Fruit fly (Drosophila melanogaster) whole organism, embryonic: ENCODE measurements around the gene Nrd1.

Experiments
- Atf-2 ChIP-seq: fragments of 200-800 bp; sonication (Bioruptor generic); optimal IDR thresholded peaks from 2 replicates; lab custom pipeline; 2016; ENCODE audit warnings: missing biosample characterization, missing genetic modification characterization
- Bgb ChIP-seq: fragments of 200-800 bp; sonication (Bioruptor generic); IDR thresholded peaks from 2 replicates; pipeline ENCODE4 v1.3.6; 2022; ENCODE audit warnings: missing biosample characterization, missing genetic modification characterization; ENCODE audit not compliant: partially characterized antibody
- CG10321 ChIP-seq: fragments of 200-800 bp; sonication (Bioruptor generic); IDR thresholded peaks from 2 replicates; pipeline ENCODE4 v1.3.6; 2022; ENCODE audit warnings: missing biosample characterization, missing genetic modification characterization
- CG12155 ChIP-seq: fragments of 200-800 bp; sonication (Bioruptor generic); optimal IDR thresholded peaks from 3 replicates; lab custom pipeline; 2016; ENCODE audit warnings: missing biosample characterization, missing genetic modification characterization
- CG14860 ChIP-seq: fragments of 200-800 bp; sonication (Bioruptor generic); IDR thresholded peaks from 3 replicates; pipeline ENCODE4 v1.3.6; 2022; ENCODE audit warnings: missing biosample characterization, missing genetic modification characterization; ENCODE audit not compliant: partially characterized antibody
- CG15514 ChIP-seq: fragments of 200-800 bp; sonication (Bioruptor generic); optimal IDR thresholded peaks from 3 replicates; lab custom pipeline; 2017; ENCODE audit warnings: missing biosample characterization, missing genetic modification characterization, mild to moderate bottlenecking, moderate library complexity, missing genetic modification reagents
- CG15601 ChIP-seq: fragments of 200-800 bp; sonication (Bioruptor generic); optimal IDR thresholded peaks from 3 replicates; lab custom pipeline; 2019; ENCODE audit warnings: missing biosample characterization, mild to moderate bottlenecking, missing genetic modification characterization, moderate library complexity
- CG15696 ChIP-seq: fragments of 200-800 bp; sonication (Bioruptor generic); optimal IDR thresholded peaks from 2 replicates; lab custom pipeline; 2019; ENCODE audit warnings: missing biosample characterization, mild to moderate bottlenecking, missing genetic modification characterization, moderate library complexity
- CG16779 ChIP-seq: fragments of 200-800 bp; sonication (Bioruptor generic); IDR thresholded peaks from 2 replicates; pipeline ENCODE4 v1.3.6; 2022; ENCODE audit warnings: missing biosample characterization, missing genetic modification characterization
- CG1792 ChIP-seq: fragments of 200-800 bp; sonication (Bioruptor generic); optimal IDR thresholded peaks from 2 replicates; lab custom pipeline; 2016; ENCODE audit warnings: missing biosample characterization, missing genetic modification characterization
- CG1832 ChIP-seq: fragments of 200-800 bp; sonication (Bioruptor generic); optimal IDR thresholded peaks from 2 replicates; lab custom pipeline; 2017; ENCODE audit warnings: missing biosample characterization, mild to moderate bottlenecking, missing genetic modification characterization, inconsistent platforms
- CG18476 ChIP-seq: fragments of 200-800 bp; sonication (Bioruptor generic); optimal IDR thresholded peaks from 2 replicates; lab custom pipeline; 2016; ENCODE audit warnings: missing biosample characterization, mild to moderate bottlenecking, missing genetic modification characterization
- CG2889 ChIP-seq: fragments of 200-800 bp; sonication (Bioruptor generic); IDR thresholded peaks from 3 replicates; pipeline ENCODE4 v1.3.6; 2022; ENCODE audit warnings: missing biosample characterization, missing genetic modification characterization
- CG30020 ChIP-seq: fragments of 200-800 bp; optimal IDR thresholded peaks from 2 replicates; lab custom pipeline; 2019; ENCODE audit warnings: missing biosample characterization, mild to moderate bottlenecking, missing genetic modification characterization, moderate library complexity
- CG30403 ChIP-seq: fragments of 200-800 bp; sonication (Bioruptor generic); optimal IDR thresholded peaks from 3 replicates; lab custom pipeline; 2016; ENCODE audit warnings: missing biosample characterization, missing genetic modification characterization
- CG3163 ChIP-seq: fragments of 200-800 bp; sonication (Bioruptor generic); optimal IDR thresholded peaks from 3 replicates; lab custom pipeline; 2016; ENCODE audit warnings: missing biosample characterization, missing genetic modification characterization
- CG32772 ChIP-seq: fragments of 200-800 bp; sonication (Bioruptor generic); IDR thresholded peaks from 2 replicates; pipeline ENCODE4 v1.3.6; 2022; ENCODE audit warnings: missing biosample characterization, missing genetic modification characterization
- CG4282 ChIP-seq: fragments of 200-800 bp; sonication (Bioruptor generic); optimal IDR thresholded peaks from 2 replicates; lab custom pipeline; 2016; ENCODE audit warnings: missing biosample characterization, missing genetic modification characterization
- CG4707 ChIP-seq: fragments of 200-800 bp; sonication (Bioruptor generic); optimal IDR thresholded peaks from 2 replicates; lab custom pipeline; 2018; ENCODE audit warnings: missing biosample characterization, mild to moderate bottlenecking, missing genetic modification characterization, moderate library complexity
- CG9215 ChIP-seq: fragments of 200-800 bp; sonication (Bioruptor generic); IDR thresholded peaks from 2 replicates; pipeline ENCODE4 v1.3.6; 2022; ENCODE audit warnings: missing biosample characterization, missing genetic modification characterization
- CG9797 ChIP-seq: fragments of 200-800 bp; sonication (Bioruptor generic); optimal IDR thresholded peaks from 3 replicates; lab custom pipeline; 2018; ENCODE audit warnings: missing biosample characterization, mild to moderate bottlenecking, missing genetic modification characterization
- CG9817 ChIP-seq: fragments of 200-800 bp; sonication (Bioruptor generic); optimal IDR thresholded peaks from 2 replicates; lab custom pipeline; 2018; ENCODE audit warnings: missing biosample characterization, mild to moderate bottlenecking, missing genetic modification characterization, moderate library complexity
- CG9876 ChIP-seq: fragments of 200-800 bp; sonication (Bioruptor generic); optimal IDR thresholded peaks from 2 replicates; lab custom pipeline; 2016; ENCODE audit warnings: missing biosample characterization, missing genetic modification characterization
- Doc2 ChIP-seq: fragments of 200-800 bp; sonication (Bioruptor generic); IDR thresholded peaks from 2 replicates; pipeline ENCODE4 v1.3.6; 2022; ENCODE audit warnings: missing biosample characterization, missing genetic modification characterization
- GATAe ChIP-seq: fragments of 200-800 bp; sonication (Bioruptor generic); conservative IDR thresholded peaks from 2 replicates; pipeline ENCODE4 v1.3.6; 2022; ENCODE audit warnings: missing biosample characterization, missing genetic modification characterization
- Hr51 ChIP-seq, 2 experiments: fragments of 200-800 bp; sonication (Bioruptor generic); optimal IDR thresholded peaks; 2 replicates in 1 of 2; 3 replicates in 1 of 2; lab custom pipeline; 2016 to 2018; ENCODE audit warnings: missing biosample characterization in 2 of 2, missing genetic modification characterization in 2 of 2, mild to moderate bottlenecking in 1 of 2, moderate library complexity in 1 of 2
- Lpt ChIP-seq: fragments of >200 bp; optimal IDR thresholded peaks from 2 replicates; lab custom pipeline; 2018; ENCODE audit warnings: missing biosample characterization, missing genetic modification characterization
- Mes4 ChIP-seq: fragments of 200-800 bp; sonication (Bioruptor generic); optimal IDR thresholded peaks from 2 replicates; lab custom pipeline; 2016; ENCODE audit warnings: missing biosample characterization, missing genetic modification characterization
- NFAT ChIP-seq: fragments of 200-800 bp; sonication (Bioruptor generic); IDR thresholded peaks from 2 replicates; pipeline ENCODE4 v1.3.6; 2022; ENCODE audit warnings: missing biosample characterization, missing genetic modification characterization
- Neu2 ChIP-seq: fragments of 200-800 bp; sonication (Bioruptor generic); optimal IDR thresholded peaks from 3 replicates; lab custom pipeline; 2016; ENCODE audit warnings: missing biosample characterization, missing genetic modification characterization, borderline replicate concordance
- Spps ChIP-seq: fragments of 200-800 bp; sonication (Bioruptor generic); optimal IDR thresholded peaks from 2 replicates; lab custom pipeline; 2018; ENCODE audit warnings: missing biosample characterization, mild to moderate bottlenecking, missing genetic modification characterization
- Vsx1 ChIP-seq: fragments of 200-800 bp; sonication (Bioruptor generic); optimal IDR thresholded peaks from 2 replicates; lab custom pipeline; 2017; ENCODE audit warnings: missing biosample characterization, mild to moderate bottlenecking, missing genetic modification characterization, missing genetic modification reagents
- bab2 ChIP-seq: fragments of 200-800 bp; sonication (Bioruptor generic); optimal IDR thresholded peaks from 2 replicates; lab custom pipeline; 2016; ENCODE audit warnings: missing biosample characterization, missing genetic modification characterization
- bbx ChIP-seq: fragments of 200-800 bp; sonication (Bioruptor generic); IDR thresholded peaks from 2 replicates; pipeline ENCODE4 v1.3.6; 2022; ENCODE audit warnings: missing biosample characterization, missing genetic modification characterization; ENCODE audit not compliant: partially characterized antibody
- bsh ChIP-seq, 2 experiments: fragments of 200-800 bp; sonication (Bioruptor generic); optimal IDR thresholded peaks; 2 replicates each; lab custom pipeline; 2017 to 2018; ENCODE audit warnings: mild to moderate bottlenecking in 2 of 2, missing biosample characterization in 2 of 2, missing genetic modification characterization in 2 of 2, moderate library complexity in 1 of 2
- btn ChIP-seq: fragments of 200-800 bp; sonication (Bioruptor generic); optimal IDR thresholded peaks from 2 replicates; lab custom pipeline; 2016; ENCODE audit warnings: missing biosample characterization, missing genetic modification characterization
- crc ChIP-seq: fragments of 200-800 bp; sonication (Bioruptor generic); optimal IDR thresholded peaks from 2 replicates; lab custom pipeline; 2016; ENCODE audit warnings: missing biosample characterization, missing genetic modification characterization
- da ChIP-seq: fragments of 200-800 bp; sonication (Bioruptor generic); optimal IDR thresholded peaks from 2 replicates; lab custom pipeline; 2016; ENCODE audit warnings: missing biosample characterization, missing genetic modification characterization
- fru ChIP-seq: fragments of >200 bp; optimal IDR thresholded peaks from 2 replicates; lab custom pipeline; 2017
- gem ChIP-seq: fragments of 200-800 bp; sonication (Bioruptor generic); optimal IDR thresholded peaks from 2 replicates; lab custom pipeline; 2019; ENCODE audit warnings: missing biosample characterization, mild to moderate bottlenecking, missing genetic modification characterization, moderate library complexity
- gsb-n ChIP-seq: fragments of 200-800 bp; sonication (Bioruptor generic); optimal IDR thresholded peaks from 3 replicates; lab custom pipeline; 2018; ENCODE audit warnings: missing biosample characterization, mild to moderate bottlenecking, missing genetic modification characterization
- hb ChIP-seq: fragments of 200-800 bp; sonication (Bioruptor generic); IDR thresholded peaks from 3 replicates; pipeline ENCODE4 v1.3.6; 2022; ENCODE audit warnings: missing biosample characterization, missing genetic modification characterization; ENCODE audit not compliant: partially characterized antibody
- jigr1 ChIP-seq: fragments of 200-800 bp; sonication (Bioruptor generic); IDR thresholded peaks from 3 replicates; pipeline ENCODE4 v1.3.6; 2022; ENCODE audit warnings: missing biosample characterization, missing genetic modification characterization
- lilli ChIP-seq: fragments of 200-800 bp; sonication (Bioruptor generic); optimal IDR thresholded peaks from 3 replicates; lab custom pipeline; 2016; ENCODE audit warnings: missing biosample characterization, missing genetic modification characterization
- odd ChIP-seq: fragments of 200-800 bp; sonication (Bioruptor generic); optimal IDR thresholded peaks from 2 replicates; lab custom pipeline; 2017; ENCODE audit warnings: missing biosample characterization, mild to moderate bottlenecking, missing genetic modification characterization
- rib ChIP-seq: fragments of 200-800 bp; sonication (Bioruptor generic); IDR thresholded peaks from 2 replicates; pipeline ENCODE4 v1.3.6; 2022; ENCODE audit warnings: missing biosample characterization, missing genetic modification characterization
- run ChIP-seq: fragments of 200-800 bp; sonication (Bioruptor generic); optimal IDR thresholded peaks from 3 replicates; lab custom pipeline; 2018; ENCODE audit warnings: missing biosample characterization, mild to moderate bottlenecking, missing genetic modification characterization
- sd ChIP-seq: fragments of 200-800 bp; sonication (Bioruptor generic); optimal IDR thresholded peaks from 3 replicates; lab custom pipeline; 2018; ENCODE audit warnings: missing biosample characterization, mild to moderate bottlenecking, missing genetic modification characterization, moderate library complexity
- sens ChIP-seq: fragments of 200-800 bp; sonication (Bioruptor generic); peaks from one replicate; lab custom pipeline; 2016; ENCODE audit warnings: missing biosample characterization, missing genetic modification characterization
- stwl ChIP-seq: fragments of 200-800 bp; sonication (Bioruptor generic); optimal IDR thresholded peaks from 3 replicates; lab custom pipeline; 2018; ENCODE audit warnings: missing biosample characterization, mild to moderate bottlenecking, missing genetic modification characterization, moderate library complexity
- tx ChIP-seq: fragments of 200-800 bp; sonication (Bioruptor generic); optimal IDR thresholded peaks from 2 replicates; lab custom pipeline; 2016; ENCODE audit warnings: missing biosample characterization, missing genetic modification characterization
- yki ChIP-seq: fragments of >200 bp; optimal IDR thresholded peaks from 3 replicates; lab custom pipeline; 2018

Gene Nrd1

DNA sequence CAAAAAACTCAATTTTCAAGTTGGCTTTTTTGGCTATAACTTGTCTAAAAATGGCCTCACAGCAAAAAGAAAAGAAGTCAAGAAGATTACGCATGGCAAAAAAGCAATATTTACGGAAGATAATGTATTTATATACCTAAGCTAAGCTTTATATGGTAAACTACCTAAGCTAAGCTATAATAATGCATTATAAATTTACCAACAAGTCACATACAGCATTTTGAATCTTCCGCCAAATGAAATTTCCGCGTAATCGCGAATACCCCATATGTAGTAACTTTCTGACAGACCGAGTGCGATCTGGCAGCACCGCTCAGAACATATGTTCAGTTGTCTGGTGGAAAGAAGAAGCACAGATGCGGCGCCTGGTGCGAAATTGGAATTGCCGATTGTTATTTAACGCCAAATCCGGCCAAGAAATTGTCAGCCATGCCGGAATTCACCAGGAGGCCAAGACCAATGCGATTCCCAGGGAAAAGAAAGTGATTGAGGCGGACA lies 23.0 kb upstream of the Nrd1 start, which contains the start of gene sicily (continued):
- TF ChIP-seq rib (GFP tag; lab: Robert Waterston, UW) = no peak
- TF ChIP-seq Bgb (GFP tag; lab: Robert Waterston, UW) = no peak
- TF ChIP-seq CG12155 (GFP tag; lab: Kevin White, UChicago) = no peak
- no peak for TF ChIP-seq CG3163
- TF ChIP-seq fru (lab: Kevin White, UChicago) = no peak
- no peak for TF ChIP-seq jigr1 (GFP tag; lab: Robert Waterston, UW)
- no peak for TF ChIP-seq bab2
- TF ChIP-seq CG9876 (GFP tag; lab: Kevin White, UChicago) = no peak
- TF ChIP-seq CG30020 (tag; lab: Kevin White, UChicago) = peak; percentile 26
- TF ChIP-seq stwl (tag; lab: Kevin White, UChicago) = peak; percentile 39
- TF ChIP-seq CG14860 (GFP tag; lab: Robert Waterston, UW) = no peak
- TF ChIP-seq CG9215 = no peak
- TF ChIP-seq CG16779 (GFP tag; lab: Robert Waterston, UW) = no peak
- TF ChIP-seq bsh (GFP tag; optimal IDR thresholded peaks at IDR 0.05; lab: Kevin White, UChicago) = no peak
- no peak for TF ChIP-seq odd (GFP tag; lab: Kevin White, UChicago)
- TF ChIP-seq crc = no peak
- TF ChIP-seq da (GFP tag; lab: Kevin White, UChicago) = no peak
- TF ChIP-seq lilli (GFP tag; lab: Kevin White, UChicago) = no peak
- no peak for TF ChIP-seq gsb-n (tag; lab: Kevin White, UChicago)
- TF ChIP-seq Doc2 (GFP tag; lab: Robert Waterston, UW) = no peak
- no peak for TF ChIP-seq CG18476 (GFP tag; lab: Kevin White, UChicago)
- TF ChIP-seq Neu2 (GFP tag; lab: Kevin White, UChicago) = no peak
- no peak for TF ChIP-seq Mes4 (GFP tag; lab: Kevin White, UChicago)
- no peak for TF ChIP-seq Vsx1 (GFP tag; lab: Kevin White, UChicago)
- TF ChIP-seq CG10321 = no peak
- no peak for TF ChIP-seq CG9817 (tag; lab: Kevin White, UChicago)
- no peak for TF ChIP-seq tx (GFP tag; lab: Kevin White, UChicago)
- no peak for TF ChIP-seq CG4282 (GFP tag; lab: Kevin White, UChicago)
- TF ChIP-seq CG1832 = no peak
- TF ChIP-seq sens = peak; percentile 65
- no peak for TF ChIP-seq sd (tag; lab: Kevin White, UChicago)
- no peak for TF ChIP-seq run (tag; lab: Kevin White, UChicago)
- TF ChIP-seq CG30403 (GFP tag; lab: Kevin White, UChicago) = no peak
- TF ChIP-seq Lpt (GFP tag; lab: Kevin White, UChicago) = no peak
- TF ChIP-seq CG15696 = no peak
- TF ChIP-seq GATAe (GFP tag; lab: Robert Waterston, UW) = no peak
- no peak for TF ChIP-seq Hr51 (GFP tag; optimal IDR thresholded peaks at IDR 0.05; lab: Kevin White, UChicago)
- no peak for TF ChIP-seq btn (GFP tag; lab: Kevin White, UChicago)
- TF ChIP-seq CG15514 (GFP tag; lab: Kevin White, UChicago) = peak; percentile 62
- TF ChIP-seq yki = no peak
- TF ChIP-seq CG4707 (GFP tag; lab: Kevin White, UChicago) = no peak
- TF ChIP-seq gem (tag; lab: Kevin White, UChicago) = no peak
- no peak for TF ChIP-seq hb
- peak; percentile 42 for TF ChIP-seq bbx (GFP tag; lab: Robert Waterston, UW)
- peak; percentile 25 for TF ChIP-seq CG9797 (GFP tag; lab: Kevin White, UChicago)
- TF ChIP-seq CG32772 (GFP tag; lab: Robert Waterston, UW) = no peak
- TF ChIP-seq Atf-2 (GFP tag; lab: Kevin White, UChicago) = no peak
- TF ChIP-seq CG1792 = no peak
- TF ChIP-seq CG2889 = no peak
- TF ChIP-seq NFAT (GFP tag; lab: Robert Waterston, UW) = 0 out of 2 replicates have a peak, but pooled peaks have one; percentile 8
- TF ChIP-seq Spps (tag; lab: Kevin White, UChicago) = no peak
- no peak for TF ChIP-seq CG15601 (tag; lab: Kevin White, UChicago)
